Worm (Caenorhabditis elegans): ENCODE data around the gene irg-4.

Gene irg-4

DNA sequence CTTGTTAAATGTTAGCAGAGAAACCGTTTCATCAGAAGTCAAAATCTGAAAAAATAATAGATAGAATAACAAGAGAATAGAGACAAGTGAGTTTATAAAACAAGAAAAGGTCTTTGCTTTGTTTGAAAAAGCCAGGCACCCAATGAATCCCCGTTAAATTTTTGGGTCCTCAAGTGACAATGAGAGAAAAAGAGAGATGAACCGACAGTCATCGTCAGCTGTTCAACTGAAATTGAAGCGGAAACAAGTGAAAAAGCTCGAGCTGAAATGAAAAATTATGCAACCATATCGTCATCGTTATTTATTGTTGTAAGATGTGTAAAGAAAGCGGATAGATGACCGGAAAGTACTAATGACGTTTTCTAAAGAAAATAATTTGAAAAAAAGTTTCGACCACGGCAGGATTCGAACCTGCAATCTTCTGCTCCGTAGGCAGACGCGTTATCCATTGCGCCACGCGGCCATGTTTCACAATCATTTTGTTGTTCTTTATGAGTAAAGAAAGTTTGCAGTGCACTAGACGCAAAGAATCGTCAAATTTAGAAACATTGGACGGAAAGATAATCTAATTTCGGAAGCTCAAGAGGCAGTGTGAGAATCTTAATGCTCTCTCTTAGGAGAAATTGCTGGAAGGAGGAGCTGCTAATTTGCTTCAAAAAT lies 18.0 kb upstream of the irg-4 start, which contains the start of gene F08G5.3:
Gene F08G5.3 (minus strand): TSS at position 51 of the 660 bp plus-strand sequence.
- TF ChIP-seq sptf-1 (tag; optimal IDR thresholded peaks at IDR 0.05) (peak; percentile 31), nhr-12 (tag; optimal IDR thresholded peaks at IDR 0.05) (no peak), hlh-1 (tag; optimal IDR thresholded peaks at IDR 0.05) (peak; percentile 44), mls-2 (tag; optimal IDR thresholded peaks at IDR 0.05) (no peak), drap-1 (GFP tag; optimal IDR thresholded peaks at IDR 0.05) (peak; percentile 4), unc-120 (tag; optimal IDR thresholded peaks at IDR 0.05; ENCODE audit: poor library complexity, severe bottlenecking) (peak; percentile 39), ces-1 (GFP tag; optimal IDR thresholded peaks at IDR 0.05) (peak; percentile 70)

DNA sequence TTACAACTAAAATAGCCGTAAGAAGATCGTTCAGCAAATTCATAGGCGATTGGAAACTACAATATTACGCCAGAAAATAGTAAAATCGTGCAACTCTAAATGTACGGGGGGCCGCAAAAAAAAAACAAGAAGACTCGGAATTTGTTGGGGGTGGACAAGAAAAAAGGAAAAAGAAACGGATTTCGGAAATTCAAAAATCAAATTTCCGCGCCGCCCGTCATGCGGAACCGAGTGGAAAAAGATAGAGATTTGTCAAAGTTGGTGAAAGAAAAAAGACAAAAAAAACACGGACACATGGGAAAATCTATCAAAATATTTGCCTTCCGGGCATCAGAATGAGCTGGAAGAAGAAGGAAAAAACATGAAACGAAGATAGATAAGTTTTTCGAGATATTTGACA lies 16.3 kb upstream of the irg-4 start:
- peak; percentile 56 for TF ChIP-seq ces-1 (GFP tag; optimal IDR thresholded peaks at IDR 0.05)
- TF ChIP-seq bed-3 (GFP tag; optimal IDR thresholded peaks at IDR 0.05): no peak

- TF ChIP-seq ces-1 (GFP tag; optimal IDR thresholded peaks at IDR 0.05) (no peak), nhr-2 (tag; optimal IDR thresholded peaks at IDR 0.05) (no peak), elt-3 (tag; optimal IDR thresholded peaks at IDR 0.05) (no peak), ceh-39 (tag; optimal IDR thresholded peaks at IDR 0.05) (no peak), unc-39 (tag; optimal IDR thresholded peaks at IDR 0.05) (no peak), zip-8 (tag; optimal IDR thresholded peaks at IDR 0.05) (no peak), ceh-43 (GFP tag; optimal IDR thresholded peaks at IDR 0.05) (no peak)
Measured at ce11 chrIV:12420455-12420854, 15.2 kb upstream of the irg-4 start, which contains the start of gene ugt-65. Gene ugt-65, plus strand, starts transcription at chrIV:12420683.

DNA sequence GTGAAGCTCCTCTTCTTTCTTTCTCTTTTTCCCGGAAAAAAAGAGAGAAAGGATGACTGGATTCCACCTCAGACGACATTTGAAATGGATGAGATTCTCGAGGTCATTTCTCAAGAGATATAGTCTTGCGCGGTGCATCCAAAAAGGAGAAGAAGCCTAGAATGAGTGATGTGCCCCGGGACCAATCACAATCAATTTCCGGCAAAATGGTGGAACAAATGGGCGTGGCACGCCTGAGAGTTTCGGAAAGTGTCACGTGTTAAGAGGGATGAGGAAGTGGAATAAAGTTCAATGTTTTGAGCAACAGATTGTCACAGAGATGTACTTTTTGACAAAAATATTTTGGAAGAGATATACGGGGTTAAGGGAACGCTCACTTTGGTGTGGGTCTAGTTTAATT lies 10.0 kb upstream of the irg-4 start:
- TF ChIP-seq mls-2 (tag; optimal IDR thresholded peaks at IDR 0.05) (no peak), ham-2 (GFP tag; optimal IDR thresholded peaks at IDR 0.05) (no peak), elt-1 (tag; optimal IDR thresholded peaks at IDR 0.05; ENCODE audit: borderline replicate concordance, insufficient read depth) (no peak), zip-8 (tag; optimal IDR thresholded peaks at IDR 0.05) (no peak), unc-62 (GFP tag; optimal IDR thresholded peaks at IDR 0.05) (no peak), lin-13 (tag; optimal IDR thresholded peaks at IDR 0.05) (no peak), bed-3 (GFP tag; optimal IDR thresholded peaks at IDR 0.05) (no peak), nhr-12 (tag; optimal IDR thresholded peaks at IDR 0.05) (no peak), nhr-2 (tag; optimal IDR thresholded peaks at IDR 0.05) (no peak), mep-1 (tag; optimal IDR thresholded peaks at IDR 0.05) (no peak), lsy-2 (tag; optimal IDR thresholded peaks at IDR 0.05) (no peak), M03D4.4 (tag; optimal IDR thresholded peaks at IDR 0.05) (no peak), nhr-76 (tag; optimal IDR thresholded peaks at IDR 0.05) (no peak), elt-3 (tag; optimal IDR thresholded peaks at IDR 0.05) (no peak), cnd-1 (tag; optimal IDR thresholded peaks at IDR 0.05) (no peak)

DNA sequence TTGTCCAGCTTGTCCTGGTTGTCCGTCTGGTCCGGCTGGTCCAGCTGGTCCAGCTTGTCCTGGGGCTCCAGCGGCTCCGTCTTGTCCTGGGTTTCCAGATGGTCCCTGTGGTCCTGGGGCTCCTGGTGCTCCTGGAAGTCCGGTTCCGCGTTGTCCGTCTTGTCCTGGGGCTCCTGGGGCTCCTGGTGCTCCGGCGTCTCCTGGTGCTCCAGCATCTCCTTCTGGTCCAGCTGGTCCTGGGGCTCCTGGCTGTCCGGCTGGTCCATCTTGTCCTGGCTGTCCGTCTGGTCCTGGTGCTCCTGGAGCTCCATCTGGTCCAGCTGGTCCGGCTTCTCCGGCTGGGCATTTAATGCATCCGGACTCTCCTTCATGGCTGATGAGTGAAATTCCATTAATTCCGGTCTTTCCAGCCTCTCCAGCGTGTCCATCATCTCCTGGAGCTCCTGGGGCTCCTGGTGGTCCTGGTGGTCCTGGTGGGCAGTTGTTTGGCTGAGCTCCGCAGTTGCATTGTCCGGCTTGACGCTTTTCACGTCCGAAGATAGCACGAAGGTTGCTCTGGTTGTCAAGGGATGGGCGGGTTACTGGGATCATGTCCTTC lies 7.8 kb upstream of the irg-4 start:
- TF ChIP-seq nhr-28 (tag; optimal IDR thresholded peaks at IDR 0.05): no peak
- no peak for TF ChIP-seq elt-1 (tag; optimal IDR thresholded peaks at IDR 0.05; ENCODE audit: borderline replicate concordance, insufficient read depth)
- peak; percentile 33 for TF ChIP-seq sptf-1 (tag; optimal IDR thresholded peaks at IDR 0.05)
- no peak for TF ChIP-seq ceh-83 (GFP tag; optimal IDR thresholded peaks at IDR 0.05)
- TF ChIP-seq lsy-2 (tag; optimal IDR thresholded peaks at IDR 0.05): no peak
- no peak for TF ChIP-seq zip-8 (tag; optimal IDR thresholded peaks at IDR 0.05)
- no peak for TF ChIP-seq unc-62 (GFP tag; optimal IDR thresholded peaks at IDR 0.05)
- no peak for TF ChIP-seq lin-32 (GFP tag; optimal IDR thresholded peaks at IDR 0.05)
- no peak for TF ChIP-seq unc-120 (tag; optimal IDR thresholded peaks at IDR 0.05; ENCODE audit: poor library complexity, severe bottlenecking)

DNA sequence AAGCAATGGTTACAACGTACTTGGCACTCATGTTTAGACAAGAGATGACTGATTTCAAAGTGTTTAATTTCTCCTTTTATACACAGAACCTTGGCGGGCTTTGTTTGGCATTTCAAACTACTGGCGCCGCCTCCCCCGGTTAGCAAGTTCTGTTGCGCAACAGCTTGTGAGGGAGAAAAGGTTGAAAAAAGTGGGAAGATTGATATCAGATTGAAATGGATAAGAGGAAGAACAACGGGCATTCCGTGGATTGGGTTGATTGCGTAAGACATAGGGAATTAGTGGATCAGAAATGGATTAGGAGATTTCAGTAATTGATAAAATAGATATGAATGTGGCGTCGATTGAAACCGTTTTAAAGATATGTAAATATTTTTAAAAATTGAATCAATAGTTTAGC lies 7.2 kb upstream of the irg-4 start, which contains the start of gene col-130:
Gene col-130 (minus strand): TSS at position 50 of the 400 bp plus-strand sequence.
- TF ChIP-seq ceh-39 (tag; optimal IDR thresholded peaks at IDR 0.05) (no peak), zip-8 (tag; optimal IDR thresholded peaks at IDR 0.05) (peak; percentile 94)

- no peak for TF ChIP-seq zip-8 (tag; optimal IDR thresholded peaks at IDR 0.05)
- no peak for TF ChIP-seq nhr-76 (tag; optimal IDR thresholded peaks at IDR 0.05)
- no peak for TF ChIP-seq unc-62 (GFP tag; optimal IDR thresholded peaks at IDR 0.05)
- no peak for TF ChIP-seq sem-2 (GFP tag; optimal IDR thresholded peaks at IDR 0.05)
- no peak for TF ChIP-seq mls-2 (tag; optimal IDR thresholded peaks at IDR 0.05)
- no peak for TF ChIP-seq blmp-1 (tag; optimal IDR thresholded peaks at IDR 0.05)
- no peak for TF ChIP-seq nhr-237 (tag; optimal IDR thresholded peaks at IDR 0.05)
- TF ChIP-seq nhr-12 (tag; optimal IDR thresholded peaks at IDR 0.05): no peak
- TF ChIP-seq lin-32 (GFP tag; optimal IDR thresholded peaks at IDR 0.05): no peak
- TF ChIP-seq unc-39 (tag; optimal IDR thresholded peaks at IDR 0.05): no peak
- no peak for TF ChIP-seq mab-5 (tag; optimal IDR thresholded peaks at IDR 0.05)
- TF ChIP-seq ceh-43 (GFP tag; optimal IDR thresholded peaks at IDR 0.05): no peak
Measured at ce11 chrIV:12429504-12429903, 6.1 kb upstream of the irg-4 start.

Measured in whole organism, mixed stage, embryonic.